Worm (Caenorhabditis elegans): Measurements from ENCODE around the gene cyn-7.

DNA sequence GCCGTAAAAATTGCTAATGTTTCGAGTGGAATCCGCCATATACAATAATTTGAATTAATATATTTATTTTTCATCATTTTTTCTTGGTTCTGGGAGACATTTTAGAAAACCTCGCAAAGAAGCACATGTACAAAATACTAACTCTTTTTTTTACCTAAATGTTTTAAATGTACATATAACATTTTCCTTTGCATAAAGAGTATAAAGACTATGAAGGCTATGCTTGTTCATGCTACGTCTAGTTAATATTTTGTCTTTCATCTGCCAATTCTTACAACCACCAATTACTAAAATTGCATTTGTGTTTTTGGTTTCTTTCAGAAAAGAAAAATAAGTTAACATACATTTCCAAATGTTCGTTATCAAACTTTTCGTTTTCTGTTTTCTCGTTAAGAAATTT is 34.2 kb upstream of the cyn-7 start, which contains the start of gene irld-25:
- no peak for TF ChIP-seq efl-1 (optimal IDR thresholded peaks at IDR 0.05)
- no peak for TF ChIP-seq efl-1 (GFP tag; optimal IDR thresholded peaks at IDR 0.05 in 1 of 2)
- no peak for TF ChIP-seq nhr-28 (tag; optimal IDR thresholded peaks at IDR 0.05)
- TF ChIP-seq lin-15B (tag; optimal IDR thresholded peaks at IDR 0.05) = no peak
- TF ChIP-seq ztf-11 (tag; optimal IDR thresholded peaks at IDR 0.05) = no peak
- TF ChIP-seq hpl-2 (GFP tag; optimal IDR thresholded peaks at IDR 0.05) = no peak
- TF ChIP-seq elt-2 (tag; optimal IDR thresholded peaks at IDR 0.05) = no peak
- no peak for TF ChIP-seq fkh-10 (GFP tag; optimal IDR thresholded peaks at IDR 0.05)
- no peak for TF ChIP-seq rnt-1 (tag; optimal IDR thresholded peaks at IDR 0.05)
- no peak for TF ChIP-seq nhr-20 (tag; optimal IDR thresholded peaks at IDR 0.05)
- TF ChIP-seq lsy-2 (tag; optimal IDR thresholded peaks at IDR 0.05) = no peak
- no peak for TF ChIP-seq tbx-2 (tag; optimal IDR thresholded peaks at IDR 0.05)
- TF ChIP-seq zip-4 (GFP tag; optimal IDR thresholded peaks at IDR 0.05) = no peak
- TF ChIP-seq dpl-1 (GFP tag; optimal IDR thresholded peaks at IDR 0.05) = no peak
- TF ChIP-seq efl-3 (GFP tag; optimal IDR thresholded peaks at IDR 0.05) = no peak
